Worm (Caenorhabditis elegans) whole organism, mixed stage, embryonic: ENCODE data around the gene F11C1.9.

Experiments
- M03D4.4 ChIP-seq: sonication (generic microtip); optimal IDR thresholded peaks from 2 replicates; lab custom pipeline; 2017; ENCODE audit warnings: mild to moderate bottlenecking, missing genetic modification characterization, missing compliant biosample characterization
- bed-3 ChIP-seq: fragments of 200-800 bp; sonication (Bioruptor generic); optimal IDR thresholded peaks from 3 replicates; lab custom pipeline; 2018; ENCODE audit warnings: mild to moderate bottlenecking, missing genetic modification characterization, moderate library complexity, missing compliant biosample characterization
- ceh-39 ChIP-seq: fragments of 150-350 bp; optimal IDR thresholded peaks from 2 replicates; lab custom pipeline; 2014; ENCODE audit warnings: missing biosample characterization, missing genetic modification characterization
- ceh-43 ChIP-seq: fragments of 200-800 bp; sonication (Bioruptor generic); optimal IDR thresholded peaks from 2 replicates; lab custom pipeline; 2018; ENCODE audit warnings: mild to moderate bottlenecking, missing genetic modification characterization, moderate library complexity, missing compliant biosample characterization
- ceh-83 ChIP-seq: fragments of 200-800 bp; sonication (Bioruptor generic); optimal IDR thresholded peaks from 2 replicates; lab custom pipeline; 2018; ENCODE audit warnings: mild to moderate bottlenecking, missing genetic modification characterization, missing compliant biosample characterization
- ces-1 ChIP-seq: fragments of 150-350 bp; optimal IDR thresholded peaks from 2 replicates; lab custom pipeline; 2014; ENCODE audit warnings: missing biosample characterization, missing genetic modification reagents, missing genetic modification characterization
- cnd-1 ChIP-seq: fragments of 200-800 bp; sonication (Bioruptor generic); optimal IDR thresholded peaks from 2 replicates; lab custom pipeline; 2018; ENCODE audit warnings: mild to moderate bottlenecking, missing genetic modification characterization, missing compliant biosample characterization
- drap-1 ChIP-seq: fragments of 200-800 bp; sonication (Bioruptor generic); optimal IDR thresholded peaks from 3 replicates; lab custom pipeline; 2018; ENCODE audit warnings: mild to moderate bottlenecking, missing genetic modification characterization, missing compliant biosample characterization
- elt-1 ChIP-seq: sonication (generic microtip); optimal IDR thresholded peaks from 2 replicates; lab custom pipeline; 2017; ENCODE audit warnings: missing genetic modification characterization, mild to moderate bottlenecking, missing compliant biosample characterization, antibody characterized with exemption, moderate library complexity, borderline replicate concordance; ENCODE audit not compliant: insufficient read depth
- elt-3 ChIP-seq: fragments of 150-350 bp; optimal IDR thresholded peaks from 2 replicates; lab custom pipeline; 2014; ENCODE audit warnings: missing biosample characterization, missing genetic modification characterization
- flh-1 ChIP-seq: fragments of 200-800 bp; sonication (Bioruptor generic); optimal IDR thresholded peaks from 2 replicates; lab custom pipeline; 2018; ENCODE audit warnings: mild to moderate bottlenecking, missing genetic modification characterization, moderate library complexity, missing compliant biosample characterization
- ham-2 ChIP-seq: fragments of 200-800 bp; sonication (Bioruptor generic); optimal IDR thresholded peaks from 2 replicates; lab custom pipeline; 2018; ENCODE audit warnings: mild to moderate bottlenecking, missing genetic modification characterization, missing compliant biosample characterization
- hlh-1 ChIP-seq: fragments of 150-350 bp; optimal IDR thresholded peaks from 2 replicates; lab custom pipeline; 2014; ENCODE audit warnings: missing biosample characterization, missing genetic modification reagents, missing genetic modification characterization
- lin-13 ChIP-seq: fragments of 150-350 bp; optimal IDR thresholded peaks from 2 replicates; lab custom pipeline; 2014; ENCODE audit warnings: missing biosample characterization, missing genetic modification characterization
- mab-5 ChIP-seq: fragments of 150-350 bp; optimal IDR thresholded peaks from 2 replicates; lab custom pipeline; 2014; ENCODE audit warnings: missing biosample characterization, missing genetic modification characterization
- mep-1 ChIP-seq: fragments of 150-350 bp; optimal IDR thresholded peaks from 2 replicates; lab custom pipeline; 2017; ENCODE audit warnings: missing biosample characterization, missing genetic modification reagents, missing genetic modification characterization, inconsistent platforms
- mls-2 ChIP-seq: sonication (generic microtip); optimal IDR thresholded peaks from 2 replicates; lab custom pipeline; 2016; ENCODE audit warnings: mild to moderate bottlenecking, missing genetic modification characterization, moderate library complexity, missing compliant biosample characterization
- nhr-12 ChIP-seq: fragments of 150-350 bp; optimal IDR thresholded peaks from 2 replicates; lab custom pipeline; 2014; ENCODE audit warnings: missing biosample characterization, missing genetic modification characterization
- nhr-2 ChIP-seq: fragments of 150-350 bp; optimal IDR thresholded peaks from 2 replicates; lab custom pipeline; 2014; ENCODE audit warnings: missing biosample characterization, missing genetic modification characterization
- nhr-237 ChIP-seq: fragments of 150-350 bp; optimal IDR thresholded peaks from 2 replicates; lab custom pipeline; 2014; ENCODE audit warnings: missing biosample characterization, missing genetic modification characterization
- nhr-28 ChIP-seq: fragments of 150-350 bp; optimal IDR thresholded peaks from 2 replicates; lab custom pipeline; 2014; ENCODE audit warnings: missing biosample characterization, missing genetic modification characterization
- nhr-76 ChIP-seq: sonication (generic microtip); optimal IDR thresholded peaks from 2 replicates; lab custom pipeline; 2017; ENCODE audit warnings: missing biosample characterization, missing genetic modification characterization
- pha-4 ChIP-seq: fragments of 150-350 bp; optimal IDR thresholded peaks from 2 replicates; lab custom pipeline; 2018; ENCODE audit warnings: missing biosample characterization, missing genetic modification reagents, missing genetic modification characterization
- sem-2 ChIP-seq: fragments of 200-800 bp; sonication (Bioruptor generic); optimal IDR thresholded peaks from 2 replicates; lab custom pipeline; 2018; ENCODE audit warnings: mild to moderate bottlenecking, missing genetic modification characterization, missing compliant biosample characterization
- snpc-4 ChIP-seq: fragments of 150-350 bp; optimal IDR thresholded peaks from 2 replicates; lab custom pipeline; 2014; ENCODE audit warnings: missing biosample characterization, missing genetic modification characterization
- sptf-1 ChIP-seq: sonication (generic microtip); optimal IDR thresholded peaks from 2 replicates; lab custom pipeline; 2017; ENCODE audit warnings: mild to moderate bottlenecking, missing genetic modification characterization, moderate library complexity, missing compliant biosample characterization
- tbx-8 ChIP-seq: fragments of 200-800 bp; sonication (Bioruptor generic); optimal IDR thresholded peaks from 2 replicates; lab custom pipeline; 2018; ENCODE audit warnings: mild to moderate bottlenecking, missing genetic modification characterization, moderate library complexity, missing compliant biosample characterization
- unc-120 ChIP-seq: sonication (generic microtip); optimal IDR thresholded peaks from 2 replicates; lab custom pipeline; 2017; ENCODE audit warnings: missing genetic modification characterization, missing compliant biosample characterization; ENCODE audit not compliant: poor library complexity, severe bottlenecking
- unc-39 ChIP-seq: fragments of 150-350 bp; optimal IDR thresholded peaks from 2 replicates; lab custom pipeline; 2014; ENCODE audit warnings: missing biosample characterization, missing genetic modification characterization
- unc-62 ChIP-seq: fragments of 150-350 bp; optimal IDR thresholded peaks from 2 replicates; lab custom pipeline; 2014; ENCODE audit warnings: missing biosample characterization, missing genetic modification reagents, missing genetic modification characterization
- ztf-11 ChIP-seq: fragments of 150-350 bp; optimal IDR thresholded peaks from 2 replicates; lab custom pipeline; 2014; ENCODE audit warnings: missing biosample characterization, missing genetic modification characterization

F11C1.9 gene

DNA sequence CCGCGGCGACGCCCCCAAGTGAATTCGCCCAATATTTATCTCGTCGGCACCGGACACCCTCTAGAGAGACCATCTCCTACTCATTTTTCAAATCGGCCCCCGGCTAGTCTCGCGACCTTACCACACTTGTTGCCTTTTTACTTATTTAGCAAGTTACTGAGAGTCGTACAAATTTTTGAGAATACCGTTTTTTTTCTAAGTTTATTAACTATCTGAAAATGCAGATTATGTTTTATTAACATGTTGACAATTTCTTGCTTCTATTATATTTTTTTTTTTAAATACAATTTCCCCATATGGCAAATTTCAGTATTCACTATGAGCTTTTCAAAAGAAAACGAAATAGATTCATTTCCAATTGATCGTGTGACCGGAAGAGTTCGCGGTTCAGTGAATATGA, 577 bp downstream of the F11C1.9 start, which contains the start of the genes F11C1.4 and F11C1.10:
TSS of gene F11C1.4 (plus strand) at position 301 of the 400 bp plus-strand sequence.
TSS of gene F11C1.10 (plus strand) at position 309 of the 400 bp plus-strand sequence.
- no peak for TF ChIP-seq ces-1 (GFP tag; lab: Kevin White, UChicago)
- no peak for TF ChIP-seq ceh-43 (GFP tag; lab: Kevin White, UChicago)
- no peak for TF ChIP-seq hlh-1 (tag; lab: Kevin White, UChicago)
- no peak for TF ChIP-seq unc-62 (GFP tag; lab: Kevin White, UChicago)
- no peak for TF ChIP-seq lin-13 (tag; lab: Kevin White, UChicago)
- no peak for TF ChIP-seq elt-1 (tag; lab: Kevin White, UChicago)
- no peak for TF ChIP-seq flh-1 (GFP tag; lab: Kevin White, UChicago)
- TF ChIP-seq ceh-83 (GFP tag; lab: Kevin White, UChicago) = no peak
- TF ChIP-seq sptf-1 = no peak
- TF ChIP-seq mep-1 = no peak
- TF ChIP-seq nhr-237 = no peak
- no peak for TF ChIP-seq ztf-11 (tag; lab: Kevin White, UChicago)
- TF ChIP-seq nhr-12 = no peak
- TF ChIP-seq nhr-2 (tag; lab: Kevin White, UChicago) = no peak
- no peak for TF ChIP-seq M03D4.4 (tag; lab: Kevin White, UChicago)
- no peak for TF ChIP-seq unc-39 (tag; lab: Kevin White, UChicago)
- TF ChIP-seq nhr-28 (tag; lab: Kevin White, UChicago) = no peak
- TF ChIP-seq drap-1 (GFP tag; lab: Kevin White, UChicago) = no peak
- TF ChIP-seq, all 35 proteins: peak for 0

DNA sequence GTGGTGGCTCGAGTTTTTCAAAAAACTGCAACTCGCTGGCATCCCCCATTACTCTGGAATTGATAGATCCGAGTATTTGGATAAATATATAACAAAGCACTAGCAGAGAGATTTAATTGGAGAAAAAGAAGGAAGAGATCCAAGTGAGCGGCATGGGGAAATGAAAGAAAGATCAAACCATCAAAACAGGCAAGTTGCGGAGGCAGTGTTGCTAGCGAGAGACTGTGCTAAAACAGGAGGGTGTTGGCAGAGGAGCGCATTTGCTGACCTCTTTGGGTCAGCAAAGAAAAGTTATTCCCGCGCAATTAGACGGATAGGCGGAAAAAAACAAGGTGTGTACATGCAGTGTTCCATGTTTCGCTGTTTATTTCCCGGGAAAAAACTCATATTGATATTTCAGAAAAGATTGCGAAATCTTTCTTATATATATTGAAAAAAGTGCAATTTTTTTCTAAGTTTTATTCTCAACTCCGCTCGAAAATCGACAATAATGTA, 1.7 kb downstream of the F11C1.9 start, which contains the start of gene ppk-3:
TSS of gene ppk-3 (minus strand) at position 51 of the 495 bp plus-strand sequence.
- TF ChIP-seq mls-2 (tag; lab: Kevin White, UChicago) (peak; percentile 38), pha-4 (tag; lab: Kevin White, UChicago) (peak; percentile 40), nhr-237 (peak; percentile 36), M03D4.4 (tag; lab: Kevin White, UChicago) (peak; percentile 5), ceh-39 (no peak), mep-1 (peak; percentile 73), bed-3 (GFP tag; lab: Kevin White, UChicago) (no peak), lin-13 (tag; lab: Kevin White, UChicago) (peak; percentile 44), hlh-1 (tag; lab: Kevin White, UChicago) (peak; percentile 5)

DNA sequence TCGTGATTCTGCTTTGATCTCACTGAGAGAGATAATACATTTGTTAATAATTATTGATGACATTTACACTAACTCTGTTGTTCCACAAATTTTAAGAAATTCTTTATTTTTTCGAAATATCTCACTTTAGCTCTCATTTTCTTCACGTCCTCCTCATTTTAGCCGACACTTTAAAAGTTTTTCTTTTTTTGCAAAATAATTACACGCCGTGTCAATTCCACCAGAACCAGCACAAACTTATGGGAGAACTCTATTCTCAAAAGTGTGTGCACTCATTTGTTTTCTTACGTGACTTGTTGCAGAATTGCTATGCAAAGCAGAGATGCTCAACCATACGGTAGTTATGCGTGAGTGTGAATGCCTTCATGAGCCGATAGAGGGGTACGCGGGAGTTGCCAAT, 12.2 kb downstream of the F11C1.9 start, which contains the start of gene frpr-2:
TSS of gene frpr-2 (plus strand) at position 301 of the 400 bp plus-strand sequence.
- TF ChIP-seq hlh-1 (tag; lab: Kevin White, UChicago) = no peak
- TF ChIP-seq ceh-43 (GFP tag; lab: Kevin White, UChicago) = no peak
- TF ChIP-seq mab-5 (tag; lab: Kevin White, UChicago) = no peak
- TF ChIP-seq ham-2 (GFP tag; lab: Kevin White, UChicago) = no peak
- TF ChIP-seq ceh-39 = no peak
- no peak for TF ChIP-seq nhr-76 (tag; lab: Kevin White, UChicago)
- TF ChIP-seq mls-2 (tag; lab: Kevin White, UChicago) = no peak
- no peak for TF ChIP-seq unc-39 (tag; lab: Kevin White, UChicago)
- no peak for TF ChIP-seq tbx-8 (GFP tag; lab: Kevin White, UChicago)
- no peak for TF ChIP-seq pha-4 (tag; lab: Kevin White, UChicago)
- no peak for TF ChIP-seq M03D4.4 (tag; lab: Kevin White, UChicago)
- TF ChIP-seq ceh-83 (GFP tag; lab: Kevin White, UChicago) = no peak
- TF ChIP-seq nhr-28 (tag; lab: Kevin White, UChicago) = no peak
- TF ChIP-seq, all 35 proteins: peak for 0

DNA sequence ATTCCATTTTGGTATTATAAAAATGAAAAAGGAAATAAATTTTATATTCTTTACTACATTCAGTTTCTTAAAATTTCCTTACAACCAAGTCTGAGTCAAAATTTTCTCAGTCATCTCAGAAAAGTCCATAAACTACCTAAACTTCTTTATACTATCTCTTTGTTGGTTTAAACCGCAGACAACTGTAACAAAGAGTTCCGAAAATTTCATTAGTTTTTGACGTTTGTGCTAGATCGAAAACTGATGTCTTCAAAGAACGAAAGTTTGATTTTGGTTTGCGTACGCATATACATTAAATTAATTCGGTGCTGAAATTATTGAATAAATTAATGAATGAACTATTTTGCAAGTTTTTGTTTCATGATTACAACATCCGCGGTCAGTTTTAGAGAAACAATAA, 18.5 kb downstream of the F11C1.9 start:
- TF ChIP-seq elt-3 (tag; lab: Kevin White, UChicago) = no peak
- no peak for TF ChIP-seq nhr-12
- TF ChIP-seq cnd-1 (tag; lab: Kevin White, UChicago) = no peak
- no peak for TF ChIP-seq nhr-237
- TF ChIP-seq ham-2 (GFP tag; lab: Kevin White, UChicago) = no peak
- TF ChIP-seq ceh-83 (GFP tag; lab: Kevin White, UChicago) = no peak
- no peak for TF ChIP-seq snpc-4 (tag; lab: Kevin White, UChicago)

DNA sequence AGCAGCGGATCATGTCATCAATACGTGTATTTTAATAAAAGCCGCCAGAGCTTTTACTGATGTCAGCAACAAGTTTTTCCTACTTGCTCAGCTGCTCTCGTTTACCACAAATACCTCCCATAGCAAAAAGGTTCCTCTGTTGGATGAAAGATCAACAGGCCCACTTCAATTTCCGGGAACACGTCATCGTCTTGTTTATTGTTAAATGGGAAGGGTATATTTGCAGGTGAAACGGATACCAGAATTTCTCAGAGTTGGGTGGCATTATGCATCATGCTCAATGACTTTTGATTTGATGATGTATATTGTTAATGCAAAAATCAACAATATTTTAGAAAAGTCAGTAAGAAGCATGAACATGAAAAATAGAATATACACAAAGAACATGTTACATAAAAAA, 26.2 kb downstream of the F11C1.9 start:
- TF ChIP-seq mls-2 (tag; lab: Kevin White, UChicago) (no peak), elt-3 (tag; lab: Kevin White, UChicago) (no peak), snpc-4 (tag; lab: Kevin White, UChicago) (no peak), nhr-12 (no peak), ceh-39 (no peak), nhr-76 (tag; lab: Kevin White, UChicago) (no peak), flh-1 (GFP tag; lab: Kevin White, UChicago) (no peak), unc-120 (tag; lab: Kevin White, UChicago) (no peak), M03D4.4 (tag; lab: Kevin White, UChicago) (no peak), nhr-2 (tag; lab: Kevin White, UChicago) (no peak), ceh-43 (GFP tag; lab: Kevin White, UChicago) (no peak), sem-2 (GFP tag; lab: Kevin White, UChicago) (no peak), mab-5 (tag; lab: Kevin White, UChicago) (no peak), lin-13 (tag; lab: Kevin White, UChicago) (no peak), mep-1 (no peak), nhr-28 (tag; lab: Kevin White, UChicago) (no peak), pha-4 (tag; lab: Kevin White, UChicago) (no peak), ztf-11 (tag; lab: Kevin White, UChicago) (no peak), nhr-237 (no peak)
